Fruit fly (Drosophila melanogaster): ENCODE measurements around the gene sens-2.

DNA sequence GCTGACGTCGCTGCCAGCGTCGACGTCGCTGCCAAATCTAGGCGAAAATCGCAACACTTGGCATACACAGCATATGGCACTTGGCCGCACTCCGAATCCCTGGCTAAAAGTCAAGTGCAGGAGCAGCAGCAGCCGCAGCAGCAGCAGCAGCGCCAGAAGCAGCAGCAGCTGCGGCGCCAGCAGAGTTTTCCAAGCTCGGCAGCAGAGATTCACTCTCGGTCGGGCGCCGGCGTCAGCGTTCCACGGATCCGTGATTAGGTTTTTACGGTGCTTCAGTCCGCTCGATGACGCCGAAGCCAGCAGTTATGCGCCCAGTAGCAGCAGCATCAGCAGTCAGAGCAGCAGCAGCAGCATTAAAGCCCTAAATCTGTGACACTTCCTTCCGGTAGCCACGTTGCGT is 310 bp downstream of the sens-2 start:
- no peak for TF ChIP-seq pan (optimal IDR thresholded peaks at IDR 0.05)
- no peak for TF ChIP-seq Abd-B (GFP tag; optimal IDR thresholded peaks at IDR 0.05)
- no peak for TF ChIP-seq GATAd (GFP tag; optimal IDR thresholded peaks at IDR 0.05)
- TF ChIP-seq OdsH (GFP tag; optimal IDR thresholded peaks at IDR 0.05) = no peak

Data from whole organism, wandering third instar larva.